Fruit fly (Drosophila melanogaster) whole organism, pupa: ENCODE measurements around the gene CG7778.
A peak's percentile ranks its signal among the peaks of the same experiment; 100 is the strongest.

Experiments
- CG10348 ChIP-seq: fragments of 200-800 bp; sonication (Bioruptor generic); IDR thresholded peaks from 2 replicates; pipeline ENCODE4 v1.3.6; 2022; ENCODE audit warnings: missing biosample characterization, missing genetic modification characterization
- CG12605 ChIP-seq: fragments of 200-800 bp; sonication (Bioruptor generic); IDR thresholded peaks from 2 replicates; pipeline ENCODE4 v1.3.6; 2022; ENCODE audit warnings: missing biosample characterization, missing genetic modification characterization
- CG13204 ChIP-seq: fragments of 200-800 bp; sonication (Bioruptor generic); optimal IDR thresholded peaks from 2 replicates; lab custom pipeline; 2018; ENCODE audit warnings: missing biosample characterization, mild to moderate bottlenecking, missing genetic modification characterization, moderate library complexity
- CG14655 ChIP-seq: fragments of 200-800 bp; sonication (Bioruptor generic); optimal IDR thresholded peaks from 3 replicates; lab custom pipeline; 2017; ENCODE audit warnings: mild to moderate bottlenecking, missing biosample characterization, missing genetic modification reagents, missing genetic modification characterization
- CG15710 ChIP-seq: fragments of 200-800 bp; sonication (Bioruptor generic); optimal IDR thresholded peaks from 2 replicates; lab custom pipeline; 2018; ENCODE audit warnings: missing biosample characterization, mild to moderate bottlenecking, missing genetic modification characterization, moderate library complexity
- CG17806 ChIP-seq: fragments of 200-800 bp; sonication (Bioruptor generic); optimal IDR thresholded peaks from 2 replicates; lab custom pipeline; 2018; ENCODE audit warnings: missing biosample characterization, mild to moderate bottlenecking, missing genetic modification characterization, moderate library complexity
- CG32121 ChIP-seq: fragments of 200-800 bp; sonication (Bioruptor generic); IDR thresholded peaks from 2 replicates; pipeline ENCODE4 v1.3.6; 2022; ENCODE audit warnings: missing biosample characterization, missing genetic modification characterization
- CG34367 ChIP-seq: fragments of 200-800 bp; sonication (Bioruptor generic); optimal IDR thresholded peaks from 2 replicates; lab custom pipeline; 2018; ENCODE audit warnings: missing biosample characterization, mild to moderate bottlenecking, missing genetic modification characterization
- CG4496 ChIP-seq: fragments of 200-800 bp; sonication (Bioruptor generic); IDR thresholded peaks from 3 replicates; pipeline ENCODE4 v1.3.6; 2022; ENCODE audit warnings: missing biosample characterization, missing genetic modification characterization
- CG8159 ChIP-seq: fragments of 200-800 bp; sonication (Bioruptor generic); optimal IDR thresholded peaks from 3 replicates; lab custom pipeline; 2018; ENCODE audit warnings: missing biosample characterization, mild to moderate bottlenecking, missing genetic modification characterization, moderate library complexity
- CG8301 ChIP-seq: fragments of 200-800 bp; sonication (Bioruptor generic); optimal IDR thresholded peaks from 2 replicates; lab custom pipeline; 2018; ENCODE audit warnings: missing biosample characterization, mild to moderate bottlenecking, missing genetic modification characterization
- CG9948 ChIP-seq: fragments of 200-800 bp; sonication (Bioruptor generic); optimal IDR thresholded peaks from 2 replicates; lab custom pipeline; 2018; ENCODE audit warnings: missing biosample characterization, mild to moderate bottlenecking, missing genetic modification characterization, moderate library complexity
- D1 ChIP-seq: fragments of 200-800 bp; sonication (Bioruptor generic); optimal IDR thresholded peaks from 2 replicates; lab custom pipeline; 2018; ENCODE audit warnings: missing biosample characterization, mild to moderate bottlenecking, missing genetic modification characterization, moderate library complexity
- EcR ChIP-seq: fragments of 200-800 bp; sonication (Bioruptor generic); optimal IDR thresholded peaks from 3 replicates; lab custom pipeline; 2019; ENCODE audit warnings: missing biosample characterization, missing genetic modification characterization, mild to moderate bottlenecking, moderate library complexity, missing genetic modification reagents
- Ets98B ChIP-seq: fragments of 200-800 bp; sonication (Bioruptor generic); IDR thresholded peaks from 2 replicates; pipeline ENCODE4 v1.3.6; 2022; ENCODE audit warnings: missing biosample characterization, missing genetic modification characterization
- Pif1A ChIP-seq: fragments of 200-800 bp; sonication (Bioruptor generic); optimal IDR thresholded peaks from 3 replicates; lab custom pipeline; 2016; ENCODE audit warnings: missing biosample characterization, missing genetic modification characterization
- Pif1B ChIP-seq: fragments of 200-800 bp; sonication (Bioruptor generic); optimal IDR thresholded peaks from 3 replicates; lab custom pipeline; 2016; ENCODE audit warnings: missing biosample characterization, missing genetic modification characterization
- Snoo ChIP-seq: fragments of 200-800 bp; sonication (Bioruptor generic); optimal IDR thresholded peaks from 3 replicates; lab custom pipeline; 2017; ENCODE audit warnings: missing biosample characterization, mild to moderate bottlenecking, missing genetic modification characterization, inconsistent platforms
- fd96Ca ChIP-seq: fragments of 200-800 bp; sonication (Bioruptor generic); IDR thresholded peaks from 3 replicates; pipeline ENCODE4 v1.3.6; 2022; ENCODE audit warnings: missing biosample characterization, missing genetic modification characterization
- gl ChIP-seq: fragments of 200-800 bp; sonication (Bioruptor generic); optimal IDR thresholded peaks from 2 replicates; lab custom pipeline; 2018; ENCODE audit warnings: missing biosample characterization, mild to moderate bottlenecking, missing genetic modification characterization
- rn ChIP-seq: fragments of 200-800 bp; sonication (Bioruptor generic); IDR thresholded peaks from 2 replicates; pipeline ENCODE4 v1.3.6; 2022; ENCODE audit warnings: missing biosample characterization, missing genetic modification characterization

Gene CG7778

DNA sequence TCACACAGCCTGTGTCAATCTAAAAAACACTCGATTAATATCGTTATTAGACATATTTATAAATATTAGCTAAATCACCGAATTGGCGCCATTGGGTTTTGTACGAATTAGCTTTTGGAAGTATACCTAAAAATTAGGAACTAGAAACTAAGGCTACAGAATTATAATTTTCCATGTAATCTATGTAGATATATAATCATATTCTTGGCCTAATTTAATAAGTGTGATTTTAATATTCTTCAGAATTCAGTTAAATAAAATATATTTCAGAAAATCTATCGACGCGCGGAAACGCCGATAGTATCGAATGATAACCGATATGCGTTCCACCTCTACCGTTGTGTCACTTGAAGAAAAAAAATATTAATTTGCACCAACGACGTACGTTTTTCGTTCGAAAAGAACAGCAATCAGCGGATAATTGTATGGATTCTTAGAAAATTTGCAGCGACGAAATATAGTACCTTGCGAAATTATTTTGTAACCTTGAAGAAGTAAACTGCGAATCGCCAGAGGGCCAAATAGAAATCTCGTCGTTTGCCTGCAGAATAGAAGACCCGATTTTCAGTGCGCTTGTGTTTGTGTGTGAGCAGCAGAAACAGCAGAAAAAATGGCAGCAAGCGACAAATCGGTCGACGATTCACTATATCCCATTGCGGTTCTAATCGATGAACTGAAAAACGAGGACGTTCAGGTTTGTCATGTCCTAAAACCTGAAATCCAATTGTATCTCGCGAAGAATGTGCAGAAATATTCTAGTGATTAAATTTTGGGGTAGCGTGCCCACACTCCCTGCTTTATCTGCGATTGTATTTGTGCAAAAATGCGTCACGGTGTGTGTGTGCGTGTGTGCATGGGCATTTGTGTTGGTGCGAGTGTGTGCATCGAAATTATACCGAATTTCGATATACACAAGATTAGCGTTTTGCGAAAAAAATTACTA lies 19.6 kb downstream of the CG7778 start, which contains the start of gene Pp2A-29B:
TSS of gene Pp2A-29B (plus strand) at position 338 of the 943 bp plus-strand sequence.
- TF ChIP-seq CG34367 (tag; lab: Kevin White, UChicago), result no peak
- peak; percentile 13 for TF ChIP-seq CG15710 (tag; lab: Kevin White, UChicago)
- TF ChIP-seq CG4496 (GFP tag; lab: Robert Waterston, UW), result no peak
- TF ChIP-seq Ets98B (GFP tag; lab: Robert Waterston, UW), result no peak
- peak; percentile 4 for TF ChIP-seq Pif1A (GFP tag; lab: Kevin White, UChicago)
- no peak for TF ChIP-seq rn (GFP tag; lab: Robert Waterston, UW)
- TF ChIP-seq CG13204, result no peak
- peak; percentile 32 for TF ChIP-seq CG8159 (tag; lab: Kevin White, UChicago)
- no peak for TF ChIP-seq gl (tag; lab: Kevin White, UChicago)
- TF ChIP-seq CG32121, result no peak
- no peak for TF ChIP-seq CG12605 (GFP tag; lab: Robert Waterston, UW)
- no peak for TF ChIP-seq CG8301
- no peak for TF ChIP-seq Pif1B
- no peak for TF ChIP-seq CG10348 (GFP tag; lab: Robert Waterston, UW)
- no peak for TF ChIP-seq CG17806
- TF ChIP-seq EcR (GFP tag; lab: Kevin White, UChicago), result no peak
- no peak for TF ChIP-seq D1 (tag; lab: Kevin White, UChicago)
- no peak for TF ChIP-seq CG9948 (tag; lab: Kevin White, UChicago)
- no peak for TF ChIP-seq Snoo
- 0 out of 3 replicates have a peak, but pooled peaks have one; percentile 15 for TF ChIP-seq fd96Ca
- no peak for TF ChIP-seq CG14655 (GFP tag; lab: Kevin White, UChicago)

DNA sequence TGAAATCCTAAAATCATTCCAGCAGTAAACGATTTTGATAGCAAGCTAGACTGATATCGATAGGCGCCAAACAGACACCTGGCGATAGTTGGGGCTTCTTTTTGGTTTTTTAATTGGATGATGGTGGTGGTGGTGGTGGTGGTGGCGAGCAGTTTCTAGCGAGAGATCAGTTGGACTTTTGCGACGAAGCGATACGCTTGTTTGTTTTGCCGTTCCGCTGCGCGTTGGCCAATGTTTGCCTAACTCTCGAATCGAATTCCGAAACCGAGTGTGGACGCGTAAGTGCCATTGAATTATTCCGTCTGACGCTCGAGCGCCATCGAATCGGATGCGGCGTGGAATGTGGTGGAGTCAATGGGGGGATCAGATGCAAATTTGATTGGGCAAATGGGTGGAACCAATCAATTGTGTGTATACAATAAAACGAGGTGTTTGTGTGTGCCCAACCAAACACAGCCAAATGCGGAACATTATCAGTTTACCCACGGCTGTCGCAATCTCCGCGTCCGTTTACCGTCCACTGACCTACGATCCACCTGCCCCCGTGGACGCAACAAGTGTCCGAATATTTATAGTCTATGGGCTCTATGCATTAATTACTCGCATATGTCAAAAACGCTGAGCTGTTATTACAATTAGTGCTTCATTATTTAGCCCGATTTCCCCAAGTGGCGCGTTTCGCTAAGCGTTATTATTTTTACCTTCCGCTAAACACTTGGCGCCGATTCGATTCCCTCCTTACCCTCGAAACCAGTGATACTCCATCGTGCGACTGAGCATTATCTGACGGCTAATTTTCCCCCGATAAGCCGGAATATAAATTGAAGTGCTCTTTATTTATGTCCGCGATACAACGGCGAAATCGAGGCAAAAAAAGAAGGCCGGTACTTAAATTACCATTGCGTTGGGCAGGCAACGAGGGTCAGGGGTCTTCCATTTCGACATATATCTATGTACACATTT lies 24.2 kb downstream of the CG7778 start, which contains the start of gene CG17292:
TSS of gene CG17292 (plus strand) at position 91 of the 963 bp plus-strand sequence.
- TF ChIP-seq Snoo (no peak), CG32121 (peak; percentile 46; the same call in 1 of the 2 replicates), CG10348 (GFP tag; lab: Robert Waterston, UW) (0 out of 2 replicates have a peak, but pooled peaks have one; percentile 6), fd96Ca (peak; percentile 67; the same call in 2 of the 3 replicates), Ets98B (GFP tag; lab: Robert Waterston, UW) (peak; percentile 74; the same call in 1 of the 2 replicates), EcR (GFP tag; lab: Kevin White, UChicago) (peak; percentile 44), Pif1B (no peak), CG4496 (GFP tag; lab: Robert Waterston, UW) (peak; percentile 50; the same call in 1 of the 3 replicates), CG15710 (tag; lab: Kevin White, UChicago) (peak; percentile 16), CG8301 (no peak), rn (GFP tag; lab: Robert Waterston, UW) (no peak), CG9948 (tag; lab: Kevin White, UChicago) (no peak), CG12605 (GFP tag; lab: Robert Waterston, UW) (peak; percentile 44; the same call in 1 of the 2 replicates), CG17806 (no peak)
- TF ChIP-seq, all 21 proteins: peak for 8

DNA sequence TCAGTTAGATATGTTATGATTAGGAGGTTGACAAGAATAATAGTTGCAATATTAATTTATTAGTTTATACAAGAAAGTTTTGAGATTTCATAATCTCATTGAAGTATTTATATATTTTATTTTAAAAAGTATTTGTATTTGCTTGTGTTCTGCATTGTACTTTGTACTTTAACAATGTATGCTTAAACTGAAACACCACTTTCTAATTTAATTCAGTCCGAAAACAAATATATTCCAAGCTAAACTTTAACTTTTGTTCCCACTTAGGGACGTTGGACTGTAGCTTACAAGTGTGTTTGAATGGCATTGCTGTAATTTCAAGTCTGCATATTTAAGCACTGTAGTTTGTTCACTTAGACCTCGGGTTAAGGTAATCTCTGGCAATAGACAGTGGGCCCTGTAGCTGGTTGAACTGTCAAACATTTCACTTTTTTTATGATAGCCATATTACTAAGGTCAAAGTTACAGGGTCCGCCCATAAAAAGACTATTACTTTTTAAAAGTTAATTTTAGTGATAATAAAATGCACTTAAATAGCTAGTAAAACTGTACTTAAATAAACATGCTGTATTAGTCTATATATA lies 25.0 kb downstream of the CG7778 start:
- TF ChIP-seq CG9948 (tag; lab: Kevin White, UChicago), result peak; percentile 4
- TF ChIP-seq D1 (tag; lab: Kevin White, UChicago), result no peak
- TF ChIP-seq CG32121, result peak; percentile 13; the same call in 1 of the 2 replicates

DNA sequence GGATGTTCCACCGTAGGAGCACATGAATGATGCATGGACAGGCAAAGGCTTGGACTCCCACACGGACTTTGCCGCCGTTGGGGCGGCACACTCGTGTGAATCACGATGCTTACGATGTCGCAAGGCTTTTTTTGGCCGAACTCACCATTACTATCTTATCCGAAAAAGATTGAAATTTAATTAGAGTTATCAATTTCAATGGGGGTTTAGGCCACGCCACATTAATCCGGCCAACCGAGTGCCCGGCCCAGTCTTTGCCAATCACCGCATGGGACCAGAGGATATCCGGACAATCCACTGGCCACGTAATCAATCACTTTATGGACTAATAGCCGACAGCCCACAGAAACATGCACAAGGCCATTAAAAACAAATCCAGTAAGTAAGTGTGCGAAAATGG lies 25.8 kb downstream of the CG7778 start:
- TF ChIP-seq EcR (GFP tag; lab: Kevin White, UChicago) (no peak), CG14655 (GFP tag; lab: Kevin White, UChicago) (no peak), Pif1B (no peak), CG13204 (no peak), CG9948 (tag; lab: Kevin White, UChicago) (no peak), CG8159 (tag; lab: Kevin White, UChicago) (no peak), CG34367 (tag; lab: Kevin White, UChicago) (no peak), gl (tag; lab: Kevin White, UChicago) (no peak), Pif1A (GFP tag; lab: Kevin White, UChicago) (no peak), CG4496 (GFP tag; lab: Robert Waterston, UW) (no peak), D1 (tag; lab: Kevin White, UChicago) (no peak), CG12605 (GFP tag; lab: Robert Waterston, UW) (no peak), CG32121 (no peak), CG10348 (GFP tag; lab: Robert Waterston, UW) (no peak), CG17806 (no peak)

DNA sequence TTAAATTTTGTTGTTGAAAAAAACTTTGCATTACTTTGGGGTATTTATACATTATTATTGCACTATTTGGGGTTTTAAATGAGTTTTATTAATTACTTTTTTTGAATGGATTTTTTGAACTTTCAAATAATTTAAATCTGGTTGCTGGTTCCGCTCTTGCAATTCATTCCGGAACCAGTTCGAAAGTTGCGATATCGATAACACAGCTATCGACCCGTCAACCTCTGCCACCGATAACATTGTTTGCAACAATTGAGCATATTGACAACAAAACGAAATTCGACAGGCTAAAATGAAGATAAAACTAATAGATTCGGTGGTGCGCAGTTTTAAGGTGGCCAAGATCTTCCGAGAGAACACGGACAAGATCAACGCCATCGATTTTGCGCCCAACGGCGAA lies 27.8 kb downstream of the CG7778 start, which contains the start of gene Wdr82:
TSS of gene Wdr82 (plus strand) at position 227 of the 400 bp plus-strand sequence.
- no peak for TF ChIP-seq CG14655 (GFP tag; lab: Kevin White, UChicago)
- TF ChIP-seq Pif1B, result no peak
- no peak for TF ChIP-seq CG17806
- TF ChIP-seq gl (tag; lab: Kevin White, UChicago), result no peak
- no peak for TF ChIP-seq EcR (GFP tag; lab: Kevin White, UChicago)
